Worm (Caenorhabditis elegans) whole organism, young adult: Measurements from ENCODE around the gene nhr-143.
"Not testable (repeated sequence)": the region's sequence is repeated elsewhere in the genome, so short reads cannot be mapped to it uniquely, and the experiment has no call there.

Experiments
- D2030.7 ChIP-seq: fragments of 200-800 bp; sonication (Bioruptor generic); IDR thresholded peaks from 2 replicates; pipeline ENCODE4 v1.3.6; 2022; ENCODE audit warnings: missing genetic modification reagents, missing genetic modification characterization, missing compliant biosample characterization
- F39B2.1 ChIP-seq: fragments of 200-800 bp; sonication (Bioruptor generic); IDR thresholded peaks from 2 replicates; pipeline ENCODE4 v1.3.6; 2022; ENCODE audit warnings: missing genetic modification reagents, missing genetic modification characterization, missing compliant biosample characterization
- Y79H2A.3 ChIP-seq: fragments of 200-800 bp; sonication (Bioruptor generic); conservative IDR thresholded peaks from 2 replicates; pipeline ENCODE4 v1.3.6; 2022; ENCODE audit warnings: missing genetic modification reagents, missing genetic modification characterization, missing compliant biosample characterization
- ama-1 ChIP-seq, 3 experiments: fragments of 150-350 bp in 1 of 3; sonication (generic microtip) in 2 of 3; optimal IDR thresholded peaks; 2 replicates each; lab custom pipeline; 2014 to 2018; ENCODE audit warnings: missing biosample characterization in 2 of 3, missing genetic modification characterization in 2 of 3, missing genetic modification reagents in 2 of 3
- ceh-100 ChIP-seq: fragments of 200-800 bp; sonication (Bioruptor generic); IDR thresholded peaks from 2 replicates; pipeline ENCODE4 v1.3.6; 2022; ENCODE audit warnings: missing genetic modification reagents, missing genetic modification characterization, missing compliant biosample characterization
- ceh-58 ChIP-seq: fragments of 200-800 bp; sonication (Bioruptor generic); IDR thresholded peaks from 2 replicates; pipeline ENCODE4 v1.3.6; 2022; ENCODE audit warnings: missing genetic modification characterization, missing compliant biosample characterization
- die-1 ChIP-seq: sonication (generic microtip); optimal IDR thresholded peaks from 2 replicates; lab custom pipeline; 2016; ENCODE audit warnings: missing genotype, mild to moderate bottlenecking, missing genetic modification characterization, missing compliant biosample characterization
- ets-4 ChIP-seq: fragments of 200-800 bp; sonication (Bioruptor generic); optimal IDR thresholded peaks from 2 replicates; lab custom pipeline; 2018; ENCODE audit warnings: mild to moderate bottlenecking, missing genetic modification characterization, missing compliant biosample characterization
- hmg-1.2 ChIP-seq: fragments of 200-800 bp; sonication (Bioruptor generic); IDR thresholded peaks from 2 replicates; pipeline ENCODE4 v1.3.6; 2022; ENCODE audit warnings: missing genetic modification reagents, missing genetic modification characterization, missing compliant biosample characterization
- hsf-1 ChIP-seq: fragments of 200-800 bp; sonication (Bioruptor generic); IDR thresholded peaks from 2 replicates; pipeline ENCODE4 v1.3.6; 2022; ENCODE audit warnings: missing genetic modification reagents, missing genetic modification characterization, missing compliant biosample characterization
- let-526 ChIP-seq: fragments of 200-800 bp; sonication (Bioruptor generic); IDR thresholded peaks from 2 replicates; pipeline ENCODE4 v1.3.6; 2022; ENCODE audit warnings: missing genetic modification reagents, missing genetic modification characterization, missing compliant biosample characterization
- let-607 ChIP-seq, 2 experiments: fragments of 200-800 bp in 1 of 2; sonication (Bioruptor generic) in 1 of 2; sonication (generic microtip) in 1 of 2; optimal IDR thresholded peaks; 2 replicates each; lab custom pipeline; 2016 to 2018; ENCODE audit warnings: mild to moderate bottlenecking in 2 of 2, missing compliant biosample characterization in 2 of 2, missing genetic modification characterization in 2 of 2, moderate library complexity in 2 of 2, missing genotype in 1 of 2
- lin-26 ChIP-seq: fragments of 200-800 bp; sonication (Bioruptor generic); IDR thresholded peaks from 2 replicates; pipeline ENCODE4 v1.3.6; 2022; ENCODE audit warnings: missing genetic modification reagents, missing genetic modification characterization, missing compliant biosample characterization
- pha-4 ChIP-seq: fragments of 150-350 bp; sonication (generic microtip); optimal IDR thresholded peaks from 2 replicates; lab custom pipeline; 2014; ENCODE audit warnings: missing biosample characterization, missing genetic modification reagents, missing genetic modification characterization
- rec-8 ChIP-seq, 2 experiments: sonication (generic microtip); optimal IDR thresholded peaks; 2 replicates each; lab custom pipeline; 2016; ENCODE audit warnings: mild to moderate bottlenecking in 2 of 2, missing genetic modification characterization in 2 of 2, missing genetic modification reagents in 2 of 2, missing genotype in 2 of 2, missing biosample characterization in 1 of 2, missing compliant biosample characterization in 1 of 2, moderate library complexity in 1 of 2
- sea-2 ChIP-seq: fragments of 200-800 bp; sonication (Bioruptor generic); IDR thresholded peaks from 2 replicates; pipeline ENCODE4 v1.3.6; 2022; ENCODE audit warnings: missing genetic modification characterization, missing compliant biosample characterization
- snpc-4 ChIP-seq, 5 experiments: fragments of 150-350 bp in 1 of 5; sonication (generic microtip) in 4 of 5; optimal IDR thresholded peaks; 2 replicates each; lab custom pipeline; 2014 to 2018; ENCODE audit warnings: missing genetic modification characterization in 5 of 5, missing biosample characterization in 3 of 5, antibody characterized with exemption in 2 of 5, mild to moderate bottlenecking in 2 of 5, missing compliant biosample characterization in 2 of 5, missing genotype in 2 of 5, moderate library complexity in 2 of 5, missing genetic modification reagents in 1 of 5
- tbx-9 ChIP-seq: sonication (generic microtip); optimal IDR thresholded peaks from 2 replicates; lab custom pipeline; 2016; ENCODE audit warnings: borderline replicate concordance, missing genetic modification characterization, inconsistent platforms, missing compliant biosample characterization
- unc-62 ChIP-seq: fragments of 150-350 bp; optimal IDR thresholded peaks from 2 replicates; lab custom pipeline; 2014; ENCODE audit warnings: missing biosample characterization, missing genetic modification reagents, missing genetic modification characterization

nhr-143 gene

ce11 chrV:8928967-8929366 is 45.8 kb downstream of the nhr-143 start, which contains the start of gene H14N18.4:
TSS of gene H14N18.4 (minus strand) at chrV:8928978.
- no peak for TF ChIP-seq tbx-9 (tag; lab: Kevin White, UChicago)
- TF ChIP-seq ceh-58 (GFP tag; lab: Robert Waterston, UW), result no peak
- TF ChIP-seq let-526 (GFP tag; lab: Robert Waterston, UW), result no peak
- TF ChIP-seq pha-4 (tag; lab: Kevin White, UChicago), result no peak
- TF ChIP-seq die-1, result no peak
- no peak for TF ChIP-seq ets-4
- no peak for TF ChIP-seq rec-8 (tag; optimal IDR thresholded peaks at IDR 0.05; lab: Kevin White, UChicago)
- no peak for TF ChIP-seq F39B2.1 (GFP tag; lab: Robert Waterston, UW)
- TF ChIP-seq ceh-100, result no peak
- no peak for TF ChIP-seq let-607 (tag; optimal IDR thresholded peaks at IDR 0.05; lab: Kevin White, UChicago)
- TF ChIP-seq D2030.7 (GFP tag; lab: Robert Waterston, UW), result no peak
- TF ChIP-seq Y79H2A.3, result no peak
- no peak for TF ChIP-seq hsf-1
- TF ChIP-seq unc-62, result no peak
- no peak for TF ChIP-seq lin-26 (GFP tag; lab: Robert Waterston, UW)

DNA sequence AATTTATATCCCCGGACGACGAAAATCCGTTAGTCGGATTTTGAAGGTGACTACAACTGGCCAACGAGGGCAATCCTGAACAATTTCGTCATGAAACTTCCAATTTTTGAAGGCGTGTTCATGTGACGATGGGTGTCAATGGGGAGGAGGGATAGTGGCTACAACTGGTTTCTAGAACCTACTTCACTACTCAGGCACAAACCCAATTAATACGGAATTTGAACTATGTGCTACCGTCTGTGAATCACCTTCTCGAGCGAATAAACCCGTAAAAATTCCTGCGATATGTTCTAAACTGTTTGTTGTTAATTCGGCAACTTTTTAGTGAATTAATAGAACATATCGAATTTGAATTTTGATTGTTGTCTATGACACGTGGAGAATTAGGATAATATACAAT is 47.0 kb downstream of the nhr-143 start:
- no peak for TF ChIP-seq sea-2
- TF ChIP-seq ama-1 (optimal IDR thresholded peaks at IDR 0.05; lab: Kevin White, UChicago), result no peak
- no peak for TF ChIP-seq ama-1 (GFP tag; optimal IDR thresholded peaks at IDR 0.05; lab: Kevin White, UChicago)

ce11 chrV:8923976-8924375 is 50.8 kb downstream of the nhr-143 start:
- TF ChIP-seq snpc-4 (GFP tag; optimal IDR thresholded peaks at IDR 0.05; lab: Kevin White, UChicago), result not testable (repeated sequence)
- TF ChIP-seq snpc-4 (tag; optimal IDR thresholded peaks at IDR 0.05; lab: Kevin White, UChicago) (peak in 3 of 4 experiments; percentile 2 to 92 (median 89)), hmg-1.2 (GFP tag; lab: Robert Waterston, UW) (0 out of 2 replicates have a peak, but pooled peaks have one; percentile 21)
